Worm (Caenorhabditis elegans) whole organism, L4 larva: ENCODE measurements around the gene degl-1.

Experiments
- D1046.2 ChIP-seq: fragments of 200-800 bp; sonication (Bioruptor generic); IDR thresholded peaks from 2 replicates; pipeline ENCODE4 v1.3.6; 2022; ENCODE audit warnings: missing genetic modification characterization, missing compliant biosample characterization
- F10B5.3 ChIP-seq: sonication (generic microtip); optimal IDR thresholded peaks from 2 replicates; lab custom pipeline; 2016; ENCODE audit warnings: mild to moderate bottlenecking, missing genetic modification characterization, missing compliant biosample characterization
- F49E8.2 ChIP-seq: sonication (generic microtip); optimal IDR thresholded peaks from 2 replicates; lab custom pipeline; 2016; ENCODE audit warnings: missing compliant biosample characterization, mild to moderate bottlenecking, missing genetic modification characterization, borderline replicate concordance
- R02D3.7 ChIP-seq: fragments of 150-350 bp; sonication (generic microtip); optimal IDR thresholded peaks from 3 replicates; lab custom pipeline; 2014; ENCODE audit warnings: missing biosample characterization, missing genetic modification characterization
- T26A8.4 ChIP-seq: fragments of 200-800 bp; sonication (Bioruptor generic); IDR thresholded peaks from 2 replicates; pipeline ENCODE4 v1.3.6; 2022; ENCODE audit warnings: missing genetic modification characterization, missing compliant biosample characterization
- Y105C5A.15 ChIP-seq: fragments of 200-800 bp; sonication (Bioruptor generic); IDR thresholded peaks from 2 replicates; pipeline ENCODE4 v1.3.6; 2022; ENCODE audit warnings: missing genetic modification characterization, missing compliant biosample characterization
- Y48G9A.11 ChIP-seq: fragments of 200-800 bp; sonication (Bioruptor generic); IDR thresholded peaks from 2 replicates; pipeline ENCODE4 v1.3.6; 2022; ENCODE audit warnings: missing genetic modification reagents, missing genetic modification characterization, missing compliant biosample characterization
- Y5F2A.4 ChIP-seq: fragments of 200-800 bp; sonication (Bioruptor generic); optimal IDR thresholded peaks from 2 replicates; lab custom pipeline; 2018; ENCODE audit warnings: mild to moderate bottlenecking, missing genetic modification characterization, missing compliant biosample characterization
- ZK546.5 ChIP-seq, 2 experiments: sonication (generic microtip); optimal IDR thresholded peaks; 2 replicates each; lab custom pipeline; 2017; ENCODE audit warnings: missing biosample characterization in 2 of 2, missing genetic modification characterization in 2 of 2
- aly-2 ChIP-seq: sonication (generic microtip); optimal IDR thresholded peaks from 2 replicates; lab custom pipeline; 2018; ENCODE audit warnings: missing biosample characterization, missing genetic modification characterization
- ama-1 ChIP-seq: fragments of 150-350 bp; optimal IDR thresholded peaks from 2 replicates; lab custom pipeline; 2014; ENCODE audit warnings: inconsistent platforms, mixed read lengths
- ceh-20 ChIP-seq: fragments of 200-800 bp; sonication (Bioruptor generic); IDR thresholded peaks from 2 replicates; pipeline ENCODE4 v1.3.6; 2022; ENCODE audit warnings: missing genetic modification reagents, missing genetic modification characterization, missing compliant biosample characterization
- ceh-62 ChIP-seq: sonication (generic microtip); optimal IDR thresholded peaks from 2 replicates; lab custom pipeline; 2017; ENCODE audit warnings: missing biosample characterization, missing genetic modification characterization
- ces-1 ChIP-seq: fragments of 150-350 bp; sonication (generic microtip); optimal IDR thresholded peaks from 4 replicates; lab custom pipeline; 2014; ENCODE audit warnings: missing biosample characterization, missing genetic modification reagents, missing genetic modification characterization
- ctbp-1 ChIP-seq: fragments of 200-800 bp; sonication (Bioruptor generic); IDR thresholded peaks from 2 replicates; pipeline ENCODE4 v1.3.6; 2022; ENCODE audit warnings: missing genetic modification reagents, missing genetic modification characterization, missing compliant biosample characterization
- daf-12 ChIP-seq: fragments of 150-350 bp; optimal IDR thresholded peaks from 2 replicates; lab custom pipeline; 2014; ENCODE audit warnings: missing biosample characterization, missing genetic modification reagents, missing genetic modification characterization
- daf-19 ChIP-seq: fragments of 200-800 bp; sonication (Bioruptor generic); conservative IDR thresholded peaks from 2 replicates; pipeline ENCODE4 v1.3.6; 2022; ENCODE audit warnings: missing genetic modification characterization, missing compliant biosample characterization
- dmd-6 ChIP-seq: fragments of 200-800 bp; sonication (Bioruptor generic); IDR thresholded peaks from 2 replicates; pipeline ENCODE4 v1.3.6; 2022; ENCODE audit warnings: missing genetic modification reagents, missing genetic modification characterization, missing compliant biosample characterization
- dpl-1 ChIP-seq: fragments of 150-350 bp; optimal IDR thresholded peaks from 2 replicates; lab custom pipeline; 2014; ENCODE audit warnings: missing biosample characterization, missing genetic modification reagents, missing genetic modification characterization
- duxl-1 ChIP-seq: sonication (generic microtip); optimal IDR thresholded peaks from 2 replicates; lab custom pipeline; 2016; ENCODE audit warnings: mild to moderate bottlenecking, missing genetic modification characterization, moderate library complexity, missing compliant biosample characterization; ENCODE audit not compliant: poor library complexity
- egl-27 ChIP-seq: sonication (generic microtip); optimal IDR thresholded peaks from 3 replicates; lab custom pipeline; 2017; ENCODE audit warnings: missing biosample characterization, missing genetic modification reagents, missing genetic modification characterization
- fkh-10 ChIP-seq: fragments of 150-350 bp; optimal IDR thresholded peaks from 2 replicates; lab custom pipeline; 2014; ENCODE audit warnings: missing biosample characterization, missing genetic modification reagents, missing genetic modification characterization
- fos-1 ChIP-seq: fragments of 150-350 bp; optimal IDR thresholded peaks from 2 replicates; lab custom pipeline; 2014; ENCODE audit warnings: missing biosample characterization, missing genetic modification characterization
- gei-8 ChIP-seq: fragments of 200-800 bp; sonication (Bioruptor generic); optimal IDR thresholded peaks from 2 replicates; lab custom pipeline; 2018; ENCODE audit warnings: mild to moderate bottlenecking, missing genetic modification characterization, missing compliant biosample characterization
- hlh-11 ChIP-seq: fragments of 200-800 bp; sonication (Bioruptor generic); optimal IDR thresholded peaks from 2 replicates; lab custom pipeline; 2018; ENCODE audit warnings: mild to moderate bottlenecking, missing genetic modification characterization, missing compliant biosample characterization
- hmg-1.1 ChIP-seq: fragments of 200-800 bp; sonication (Bioruptor generic); IDR thresholded peaks from 2 replicates; pipeline ENCODE4 v1.3.6; 2022; ENCODE audit warnings: missing genetic modification reagents, missing genetic modification characterization, missing compliant biosample characterization
- lim-7 ChIP-seq: fragments of 200-800 bp; sonication (Bioruptor generic); IDR thresholded peaks from 2 replicates; pipeline ENCODE4 v1.3.6; 2022; ENCODE audit warnings: missing genetic modification characterization, missing compliant biosample characterization
- lin-1 ChIP-seq: fragments of 200-800 bp; sonication (Bioruptor generic); IDR thresholded peaks from 2 replicates; pipeline ENCODE4 v1.3.6; 2022; ENCODE audit warnings: missing genetic modification reagents, missing genetic modification characterization, missing compliant biosample characterization
- lin-29 ChIP-seq: fragments of 200-800 bp; sonication (Bioruptor generic); IDR thresholded peaks from 2 replicates; pipeline ENCODE4 v1.3.6; 2022; ENCODE audit warnings: missing genetic modification reagents, missing genetic modification characterization, missing compliant biosample characterization
- madf-5 ChIP-seq, 2 experiments: fragments of 200-800 bp; sonication (Bioruptor generic); IDR thresholded peaks; 2 replicates each; pipeline ENCODE4 v1.3.6; 2022; ENCODE audit warnings: missing compliant biosample characterization in 2 of 2, missing genetic modification characterization in 2 of 2
- mdt-29 ChIP-seq: fragments of 200-800 bp; sonication (Bioruptor generic); IDR thresholded peaks from 2 replicates; pipeline ENCODE4 v1.3.6; 2022; ENCODE audit warnings: missing genetic modification reagents, missing genetic modification characterization, missing compliant biosample characterization
- mes-2 ChIP-seq: sonication (generic microtip); optimal IDR thresholded peaks from 2 replicates; lab custom pipeline; 2016; ENCODE audit warnings: missing genotype, mild to moderate bottlenecking, missing genetic modification characterization, missing compliant biosample characterization; ENCODE audit not compliant: poor library complexity, severe bottlenecking
- mxl-2 ChIP-seq: fragments of 200-800 bp; sonication (Bioruptor generic); conservative IDR thresholded peaks from 2 replicates; pipeline ENCODE4 v1.3.6; 2022; ENCODE audit warnings: missing genetic modification reagents, missing genetic modification characterization, missing compliant biosample characterization
- nhr-10 ChIP-seq: fragments of 150-350 bp; optimal IDR thresholded peaks from 2 replicates; lab custom pipeline; 2014; ENCODE audit warnings: missing biosample characterization, missing genetic modification characterization
- nhr-102 ChIP-seq: sonication (generic microtip); optimal IDR thresholded peaks from 2 replicates; lab custom pipeline; 2016; ENCODE audit warnings: mild to moderate bottlenecking, missing genetic modification characterization, moderate library complexity, missing compliant biosample characterization
- nhr-111 ChIP-seq: fragments of 200-800 bp; sonication (Bioruptor generic); optimal IDR thresholded peaks from 2 replicates; lab custom pipeline; 2018; ENCODE audit warnings: mild to moderate bottlenecking, missing genetic modification characterization, missing compliant biosample characterization
- nhr-41 ChIP-seq: fragments of 200-800 bp; sonication (Bioruptor generic); IDR thresholded peaks from 2 replicates; pipeline ENCODE4 v1.3.6; 2022; ENCODE audit warnings: missing genetic modification reagents, missing genetic modification characterization, missing compliant biosample characterization
- nhr-6 ChIP-seq: fragments of 150-350 bp; optimal IDR thresholded peaks from 2 replicates; lab custom pipeline; 2014; ENCODE audit warnings: missing biosample characterization, missing genetic modification characterization
- nhr-76 ChIP-seq: fragments of 150-350 bp; optimal IDR thresholded peaks from 2 replicates; lab custom pipeline; 2014; ENCODE audit warnings: missing biosample characterization, missing genetic modification characterization
- pha-4 ChIP-seq, 2 experiments: fragments of 150-350 bp in 1 of 2; fragments of 200-800 bp in 1 of 2; sonication (Bioruptor generic) in 1 of 2; IDR thresholded peaks in 1 of 2; optimal IDR thresholded peaks in 1 of 2; 2 replicates each; pipeline versions ENCODE4 v1.3.6 to Lab custom; 2014 to 2022; ENCODE audit warnings: missing genetic modification characterization in 2 of 2, missing genetic modification reagents in 2 of 2, missing biosample characterization in 1 of 2, missing compliant biosample characterization in 1 of 2
- saeg-2 ChIP-seq: fragments of 200-800 bp; sonication (Bioruptor generic); IDR thresholded peaks from 2 replicates; pipeline ENCODE4 v1.3.6; 2022; ENCODE audit warnings: missing genetic modification reagents, missing genetic modification characterization, missing compliant biosample characterization
- set-16 ChIP-seq: fragments of 200-800 bp; sonication (Bioruptor generic); IDR thresholded peaks from 2 replicates; pipeline ENCODE4 v1.3.6; 2022; ENCODE audit warnings: missing genetic modification reagents, missing genetic modification characterization, missing compliant biosample characterization
- skn-1 ChIP-seq: fragments of 150-350 bp; optimal IDR thresholded peaks from 2 replicates; lab custom pipeline; 2014; ENCODE audit warnings: missing biosample characterization, missing genetic modification characterization
- tag-97 ChIP-seq: fragments of 200-800 bp; sonication (Bioruptor generic); IDR thresholded peaks from 2 replicates; pipeline ENCODE4 v1.3.6; 2022; ENCODE audit warnings: missing genetic modification characterization, missing compliant biosample characterization
- tra-1 ChIP-seq: fragments of 200-800 bp; sonication (Bioruptor generic); IDR thresholded peaks from 2 replicates; pipeline ENCODE4 v1.3.6; 2022; ENCODE audit warnings: missing genetic modification reagents, missing genetic modification characterization, missing compliant biosample characterization
- zag-1 ChIP-seq: fragments of 150-350 bp; optimal IDR thresholded peaks from 2 replicates; lab custom pipeline; 2014; ENCODE audit warnings: missing biosample characterization, missing genetic modification characterization
- zfp-3 ChIP-seq: fragments of 200-800 bp; sonication (Bioruptor generic); conservative IDR thresholded peaks from 2 replicates; pipeline ENCODE4 v1.3.6; 2022; ENCODE audit warnings: missing genetic modification reagents, missing genetic modification characterization, missing compliant biosample characterization
- zip-11 ChIP-seq: fragments of 200-800 bp; sonication (Bioruptor generic); IDR thresholded peaks from 2 replicates; pipeline ENCODE4 v1.3.6; 2022; ENCODE audit warnings: missing genetic modification characterization, missing compliant biosample characterization
- zip-2 ChIP-seq: fragments of 150-350 bp; optimal IDR thresholded peaks from 2 replicates; lab custom pipeline; 2014; ENCODE audit warnings: missing biosample characterization, missing genetic modification characterization
- ztf-11 ChIP-seq: fragments of 150-350 bp; optimal IDR thresholded peaks from 2 replicates; lab custom pipeline; 2014; ENCODE audit warnings: missing biosample characterization, missing genetic modification characterization

Gene degl-1

ce11 chrIV:14793900-14794624 lies 22.8 kb upstream of the degl-1 start (continued):
- TF ChIP-seq nhr-76, result no peak
- peak; percentile 18 for TF ChIP-seq duxl-1
- 0 out of 2 replicates have a peak, but pooled peaks have one; percentile 7 for TF ChIP-seq T26A8.4 (GFP tag; lab: Robert Waterston, UW)
- no peak for TF ChIP-seq mdt-29
- TF ChIP-seq fkh-10 (GFP tag; lab: Kevin White, UChicago), result no peak
- TF ChIP-seq daf-19 (GFP tag; lab: Robert Waterston, UW), result no peak
- TF ChIP-seq egl-27, result no peak
- no peak for TF ChIP-seq tra-1
- no peak for TF ChIP-seq ZK546.5 (tag; optimal IDR thresholded peaks at IDR 0.05; lab: Kevin White, UChicago)
- no peak for TF ChIP-seq zip-2 (tag; lab: Kevin White, UChicago)
- no peak for TF ChIP-seq nhr-10
- no peak for TF ChIP-seq F10B5.3 (tag; lab: Kevin White, UChicago)
- no peak for TF ChIP-seq F49E8.2 (tag; lab: Kevin White, UChicago)
- TF ChIP-seq mxl-2 (GFP tag; lab: Robert Waterston, UW), result no peak
- TF ChIP-seq ama-1, result peak; percentile 71
- TF ChIP-seq fos-1 (tag; lab: Kevin White, UChicago), result no peak
- TF ChIP-seq skn-1 (tag; lab: Kevin White, UChicago), result no peak
- no peak for TF ChIP-seq Y5F2A.4
- no peak for TF ChIP-seq madf-5 (GFP tag; IDR thresholded peaks at IDR 0.05; lab: Robert Waterston, UW)
- no peak for TF ChIP-seq gei-8 (GFP tag; lab: Kevin White, UChicago)
- TF ChIP-seq ctbp-1, result 0 out of 2 replicates have a peak, but pooled peaks have one; percentile 46
- peak; percentile 62; the same call in 1 of the 2 replicates for TF ChIP-seq hmg-1.1
- no peak for TF ChIP-seq Y48G9A.11 (GFP tag; lab: Robert Waterston, UW)
- peak; percentile 57 for TF ChIP-seq nhr-6
- peak; percentile 36; the same call in 1 of the 2 replicates for TF ChIP-seq ceh-20
- peak; percentile 74 for TF ChIP-seq mes-2
- no peak for TF ChIP-seq tag-97 (GFP tag; lab: Robert Waterston, UW)
- 0 out of 2 replicates have a peak, but pooled peaks have one; percentile 5 for TF ChIP-seq saeg-2 (GFP tag; lab: Robert Waterston, UW)
- TF ChIP-seq Y105C5A.15 (GFP tag; lab: Robert Waterston, UW), result no peak
- no peak for TF ChIP-seq zip-11 (GFP tag; lab: Robert Waterston, UW)
- no peak for TF ChIP-seq zag-1 (tag; lab: Kevin White, UChicago)
- peak; percentile 46 for TF ChIP-seq set-16 (GFP tag; lab: Robert Waterston, UW)
- no peak for TF ChIP-seq nhr-111
- no peak for TF ChIP-seq ztf-11 (tag; lab: Kevin White, UChicago)
- no peak for TF ChIP-seq R02D3.7 (tag; lab: Kevin White, UChicago)
- TF ChIP-seq nhr-41 (GFP tag; lab: Robert Waterston, UW), result no peak
- peak; percentile 42 for TF ChIP-seq dpl-1 (GFP tag; lab: Kevin White, UChicago)
- peak; percentile 75 for TF ChIP-seq hlh-11 (tag; lab: Kevin White, UChicago)
- TF ChIP-seq ces-1 (GFP tag; lab: Kevin White, UChicago), result no peak
- no peak for TF ChIP-seq lin-29
- TF ChIP-seq zfp-3 (GFP tag; lab: Robert Waterston, UW), result no peak
- TF ChIP-seq D1046.2 (GFP tag; lab: Robert Waterston, UW), result no peak
- peak; percentile 14; the same call in 1 of the 2 replicates for TF ChIP-seq pha-4 (GFP tag; IDR thresholded peaks at IDR 0.05; lab: Robert Waterston, UW)
- no peak for TF ChIP-seq pha-4 (tag; optimal IDR thresholded peaks at IDR 0.05; lab: Kevin White, UChicago)
- TF ChIP-seq ceh-62, result no peak
- TF ChIP-seq lim-7 (GFP tag; lab: Robert Waterston, UW), result no peak
- no peak for TF ChIP-seq daf-12 (tag; lab: Kevin White, UChicago)
- TF ChIP-seq aly-2 (tag; lab: Kevin White, UChicago), result no peak
- peak; percentile 36 for TF ChIP-seq nhr-102 (tag; lab: Kevin White, UChicago)
- TF ChIP-seq lin-1 (GFP tag; lab: Robert Waterston, UW), result no peak
- peak; percentile 46 for TF ChIP-seq dmd-6 (GFP tag; lab: Robert Waterston, UW)
